Worm (Caenorhabditis elegans) whole organism, young adult: Measurements from ENCODE around the gene fbxa-113.

Experiments
- C17E4.6 ChIP-seq: fragments of 200-800 bp; sonication (Bioruptor generic); IDR thresholded peaks from 2 replicates; pipeline ENCODE4 v1.3.6; 2022; ENCODE audit warnings: missing genetic modification reagents, missing genetic modification characterization, missing compliant biosample characterization
- F37B4.10 ChIP-seq: fragments of 200-800 bp; sonication (Bioruptor generic); IDR thresholded peaks from 2 replicates; pipeline ENCODE4 v1.3.6; 2022; ENCODE audit warnings: missing genetic modification characterization, missing compliant biosample characterization
- F39B2.1 ChIP-seq: fragments of 200-800 bp; sonication (Bioruptor generic); IDR thresholded peaks from 2 replicates; pipeline ENCODE4 v1.3.6; 2022; ENCODE audit warnings: missing genetic modification reagents, missing genetic modification characterization, missing compliant biosample characterization
- F57A8.1 ChIP-seq: fragments of 200-800 bp; sonication (Bioruptor generic); optimal IDR thresholded peaks from 2 replicates; lab custom pipeline; 2018; ENCODE audit warnings: mild to moderate bottlenecking, missing genetic modification characterization, moderate library complexity, missing compliant biosample characterization
- Y67H2A.10 ChIP-seq: fragments of 200-800 bp; sonication (Bioruptor generic); conservative IDR thresholded peaks from 2 replicates; pipeline ENCODE4 v1.3.6; 2022; ENCODE audit warnings: missing genetic modification reagents, missing genetic modification characterization, missing compliant biosample characterization
- aptf-2 ChIP-seq: fragments of 200-800 bp; sonication (Bioruptor generic); conservative IDR thresholded peaks from 2 replicates; pipeline ENCODE4 v1.3.6; 2022; ENCODE audit warnings: missing genetic modification reagents, missing genetic modification characterization, missing compliant biosample characterization
- ccch-3 ChIP-seq: fragments of 200-800 bp; sonication (Bioruptor generic); optimal IDR thresholded peaks from 2 replicates; lab custom pipeline; 2018; ENCODE audit warnings: mild to moderate bottlenecking, missing genetic modification characterization, missing compliant biosample characterization
- cebp-1 ChIP-seq, 2 experiments: fragments of 200-800 bp in 1 of 2; sonication (Bioruptor generic) in 1 of 2; sonication (generic microtip) in 1 of 2; IDR thresholded peaks in 1 of 2; optimal IDR thresholded peaks in 1 of 2; 2 replicates each; pipeline versions ENCODE4 v1.3.6 to Lab custom; 2017 to 2022; ENCODE audit warnings: missing compliant biosample characterization in 2 of 2, missing genetic modification characterization in 2 of 2, mild to moderate bottlenecking in 1 of 2, missing genetic modification reagents in 1 of 2, moderate library complexity in 1 of 2
- cebp-2 ChIP-seq: fragments of 200-800 bp; sonication (Bioruptor generic); IDR thresholded peaks from 2 replicates; pipeline ENCODE4 v1.3.6; 2022; ENCODE audit warnings: missing genetic modification characterization, missing compliant biosample characterization
- die-1 ChIP-seq: sonication (generic microtip); optimal IDR thresholded peaks from 2 replicates; lab custom pipeline; 2016; ENCODE audit warnings: missing genotype, mild to moderate bottlenecking, missing genetic modification characterization, missing compliant biosample characterization
- dpff-1 ChIP-seq: sonication (generic microtip); optimal IDR thresholded peaks from 2 replicates; lab custom pipeline; 2017; ENCODE audit warnings: mild to moderate bottlenecking, missing genetic modification characterization, missing compliant biosample characterization
- dpl-1 ChIP-seq: fragments of 150-350 bp; optimal IDR thresholded peaks from 2 replicates; lab custom pipeline; 2014; ENCODE audit warnings: missing biosample characterization, missing genetic modification reagents, missing genetic modification characterization
- efl-1 ChIP-seq: fragments of 150-350 bp; optimal IDR thresholded peaks from 2 replicates; lab custom pipeline; 2014; ENCODE audit warnings: missing biosample characterization, missing genetic modification reagents, missing genetic modification characterization
- fkh-3 ChIP-seq: sonication (generic microtip); optimal IDR thresholded peaks from 2 replicates; lab custom pipeline; 2016; ENCODE audit warnings: mild to moderate bottlenecking, missing genetic modification characterization, missing compliant biosample characterization
- hsf-1 ChIP-seq: fragments of 200-800 bp; sonication (Bioruptor generic); IDR thresholded peaks from 2 replicates; pipeline ENCODE4 v1.3.6; 2022; ENCODE audit warnings: missing genetic modification reagents, missing genetic modification characterization, missing compliant biosample characterization
- lin-26 ChIP-seq: fragments of 200-800 bp; sonication (Bioruptor generic); IDR thresholded peaks from 2 replicates; pipeline ENCODE4 v1.3.6; 2022; ENCODE audit warnings: missing genetic modification reagents, missing genetic modification characterization, missing compliant biosample characterization
- lin-54 ChIP-seq: fragments of 200-800 bp; sonication (Bioruptor generic); optimal IDR thresholded peaks from 2 replicates; lab custom pipeline; 2018; ENCODE audit warnings: mild to moderate bottlenecking, missing genetic modification characterization, missing compliant biosample characterization
- lir-1 ChIP-seq: fragments of 200-800 bp; sonication (Bioruptor generic); conservative IDR thresholded peaks from 2 replicates; pipeline ENCODE4 v1.3.6; 2022; ENCODE audit warnings: missing genetic modification reagents, missing genetic modification characterization, missing compliant biosample characterization
- madf-10 ChIP-seq: sonication (generic microtip); optimal IDR thresholded peaks from 2 replicates; lab custom pipeline; 2016; ENCODE audit warnings: mild to moderate bottlenecking, missing genetic modification characterization, missing compliant biosample characterization
- madf-6 ChIP-seq: fragments of 200-800 bp; sonication (Bioruptor generic); IDR thresholded peaks from 2 replicates; pipeline ENCODE4 v1.3.6; 2022; ENCODE audit warnings: missing genetic modification reagents, missing genetic modification characterization, missing compliant biosample characterization
- nhr-27 ChIP-seq: fragments of 200-800 bp; sonication (Bioruptor generic); optimal IDR thresholded peaks from 2 replicates; lab custom pipeline; 2018; ENCODE audit warnings: mild to moderate bottlenecking, missing genetic modification characterization, moderate library complexity, missing compliant biosample characterization
- nhr-80 ChIP-seq: sonication (generic microtip); optimal IDR thresholded peaks from 2 replicates; lab custom pipeline; 2016; ENCODE audit warnings: missing genetic modification characterization, missing compliant biosample characterization
- repo-1 ChIP-seq: sonication (generic microtip); optimal IDR thresholded peaks from 2 replicates; lab custom pipeline; 2017; ENCODE audit warnings: mild to moderate bottlenecking, missing genetic modification characterization, missing compliant biosample characterization
- rpc-1 ChIP-seq, 2 experiments: fragments of 150-350 bp in 1 of 2; sonication (generic microtip) in 1 of 2; optimal IDR thresholded peaks; 2 replicates each; lab custom pipeline; 2014 to 2018; ENCODE audit warnings: missing biosample characterization in 1 of 2, missing genetic modification characterization in 1 of 2, missing genetic modification reagents in 1 of 2, missing genotype in 1 of 2
- snpc-1.1 ChIP-seq: sonication (generic microtip); optimal IDR thresholded peaks from 2 replicates; lab custom pipeline; 2017; ENCODE audit warnings: missing genetic modification characterization, mild to moderate bottlenecking, missing compliant biosample characterization, antibody characterized with exemption, moderate library complexity, missing genotype, missing genetic modification reagents; ENCODE audit not compliant: insufficient read depth
- snpc-1.3 ChIP-seq: sonication (generic microtip); optimal IDR thresholded peaks from 2 replicates; lab custom pipeline; 2017; ENCODE audit warnings: missing genetic modification characterization, mild to moderate bottlenecking, missing compliant biosample characterization, antibody characterized with exemption, moderate library complexity, missing genotype, missing genetic modification reagents; ENCODE audit not compliant: insufficient read depth
- sptf-2 ChIP-seq: fragments of 200-800 bp; sonication (Bioruptor generic); optimal IDR thresholded peaks from 2 replicates; lab custom pipeline; 2018; ENCODE audit warnings: mild to moderate bottlenecking, missing genetic modification characterization, missing compliant biosample characterization
- tbp1 ChIP-seq: fragments of 200-800 bp; sonication (Bioruptor generic); optimal IDR thresholded peaks from 2 replicates; lab custom pipeline; 2018; ENCODE audit warnings: mild to moderate bottlenecking, missing genetic modification characterization, missing compliant biosample characterization
- tlf-1 ChIP-seq: fragments of 200-800 bp; sonication (Bioruptor generic); optimal IDR thresholded peaks from 2 replicates; lab custom pipeline; 2018; ENCODE audit warnings: mild to moderate bottlenecking, missing genetic modification characterization, missing compliant biosample characterization
- unc-130 ChIP-seq: sonication (generic microtip); optimal IDR thresholded peaks from 2 replicates; lab custom pipeline; 2016; ENCODE audit warnings: missing genetic modification reagents, missing genetic modification characterization, missing compliant biosample characterization
- xnd-1 ChIP-seq: sonication (generic microtip); optimal IDR thresholded peaks from 2 replicates; lab custom pipeline; 2016; ENCODE audit warnings: missing genotype, missing genetic modification reagents, missing genetic modification characterization, missing compliant biosample characterization
- zfh-2 ChIP-seq: fragments of 200-800 bp; sonication (Bioruptor generic); conservative IDR thresholded peaks from 2 replicates; pipeline ENCODE4 v1.3.6; 2022; ENCODE audit warnings: missing genetic modification reagents, missing genetic modification characterization, missing compliant biosample characterization
- zim-3 ChIP-seq: sonication (generic microtip); optimal IDR thresholded peaks from 2 replicates; lab custom pipeline; 2017; ENCODE audit warnings: mild to moderate bottlenecking, missing genetic modification characterization, moderate library complexity, missing compliant biosample characterization
- ztf-22 ChIP-seq: fragments of 200-800 bp; sonication (Bioruptor generic); optimal IDR thresholded peaks from 2 replicates; lab custom pipeline; 2018; ENCODE audit warnings: mild to moderate bottlenecking, missing genetic modification characterization, moderate library complexity, missing compliant biosample characterization
- ztf-25 ChIP-seq: fragments of 200-800 bp; sonication (Bioruptor generic); IDR thresholded peaks from 2 replicates; pipeline ENCODE4 v1.3.6; 2022; ENCODE audit warnings: missing genetic modification reagents, missing genetic modification characterization, missing compliant biosample characterization

Gene fbxa-113

DNA sequence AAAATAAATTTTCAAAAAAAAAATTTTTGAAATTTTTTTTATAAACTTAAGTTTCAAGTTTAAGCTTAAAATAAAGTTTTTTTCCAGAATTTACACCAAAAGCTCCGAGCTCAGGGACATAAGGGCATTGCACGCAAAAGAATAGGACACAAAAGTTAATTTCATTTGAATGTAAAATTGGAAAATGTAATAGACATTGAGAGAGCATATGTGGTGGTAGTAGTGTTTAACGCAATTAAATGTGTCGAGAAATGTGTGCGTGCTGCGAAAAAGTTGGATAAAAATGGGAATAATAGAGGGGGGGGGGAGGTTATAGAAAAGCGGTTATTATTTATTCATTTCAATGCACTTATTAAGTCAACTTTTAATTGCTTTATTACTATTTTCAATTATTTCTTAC lies 17.4 kb downstream of the fbxa-113 start:
- TF ChIP-seq lir-1 (GFP tag; lab: Robert Waterston, UW) = no peak
- TF ChIP-seq snpc-1.1 (tag; lab: Kevin White, UChicago) = no peak
- TF ChIP-seq fkh-3 (tag; lab: Kevin White, UChicago) = no peak
- no peak for TF ChIP-seq lin-54 (GFP tag; lab: Kevin White, UChicago)
- no peak for TF ChIP-seq madf-6 (GFP tag; lab: Robert Waterston, UW)
- TF ChIP-seq F37B4.10 (GFP tag; lab: Robert Waterston, UW) = no peak
- TF ChIP-seq madf-10 = no peak
- no peak for TF ChIP-seq dpl-1 (GFP tag; lab: Kevin White, UChicago)
- TF ChIP-seq die-1 (tag; lab: Kevin White, UChicago) = no peak
- TF ChIP-seq efl-1 = no peak
- no peak for TF ChIP-seq zim-3 (tag; lab: Kevin White, UChicago)
- no peak for TF ChIP-seq cebp-2 (GFP tag; lab: Robert Waterston, UW)
- TF ChIP-seq F57A8.1 (GFP tag; lab: Kevin White, UChicago) = no peak
- TF ChIP-seq unc-130 (GFP tag; lab: Kevin White, UChicago) = no peak

DNA sequence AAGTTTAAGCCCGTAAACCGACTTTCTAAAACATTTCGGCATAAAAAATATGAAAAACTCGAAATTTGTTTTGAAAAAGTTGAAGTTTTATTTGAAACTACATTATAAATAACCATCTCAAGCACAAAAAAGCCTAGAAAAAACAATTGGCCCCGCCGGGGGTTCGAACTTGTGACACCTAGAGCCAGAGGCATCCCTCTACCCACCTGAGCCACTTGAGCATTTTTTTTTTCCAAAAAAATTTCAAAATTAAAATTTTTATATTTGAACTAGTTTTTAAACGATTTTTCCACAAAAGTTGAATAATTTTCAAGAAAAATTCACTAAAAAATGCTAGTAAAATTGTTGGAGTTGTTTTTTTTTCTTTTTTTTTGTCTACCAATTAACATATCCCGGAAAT lies 20.5 kb downstream of the fbxa-113 start:
- no peak for TF ChIP-seq ccch-3 (GFP tag; lab: Kevin White, UChicago)
- peak; percentile 15 for TF ChIP-seq rpc-1 (optimal IDR thresholded peaks at IDR 0.05; lab: Kevin White, UChicago)
- TF ChIP-seq rpc-1 (tag; optimal IDR thresholded peaks at IDR 0.05; lab: Kevin White, UChicago) = peak; percentile 60
- no peak for TF ChIP-seq madf-6 (GFP tag; lab: Robert Waterston, UW)
- TF ChIP-seq tbp1 = peak; percentile 63

- TF ChIP-seq cebp-1 (GFP tag; IDR thresholded peaks at IDR 0.05; lab: Robert Waterston, UW) (no peak), cebp-1 (tag; optimal IDR thresholded peaks at IDR 0.05; lab: Kevin White, UChicago) (peak; percentile 50), ztf-22 (GFP tag; lab: Kevin White, UChicago) (no peak), repo-1 (tag; lab: Kevin White, UChicago) (no peak), nhr-80 (peak; percentile 65), F37B4.10 (GFP tag; lab: Robert Waterston, UW) (no peak), snpc-1.3 (no peak)
These were observed 22.1 kb downstream of the fbxa-113 start for ce11 chrV:20225312-20225711.

DNA sequence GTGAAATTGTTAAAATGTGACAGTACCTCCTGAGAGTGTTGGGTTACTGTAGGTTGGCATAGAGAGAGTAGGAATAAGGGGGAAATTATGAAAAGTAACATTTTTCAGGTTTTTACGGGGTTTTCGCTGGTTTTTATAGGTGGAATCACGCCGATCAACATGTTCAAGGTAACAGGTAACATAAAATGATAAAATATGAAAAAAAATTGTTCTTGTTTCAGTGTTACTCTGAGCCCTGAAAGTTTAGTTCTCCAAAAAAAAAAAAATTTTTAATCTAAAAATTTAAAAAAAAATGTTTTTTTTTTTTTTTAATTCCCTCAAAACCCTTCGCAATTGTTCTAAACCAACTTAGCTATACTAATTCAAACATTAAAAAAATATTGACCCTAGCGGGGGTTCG lies 30.6 kb downstream of the fbxa-113 start, which contains the start of gene Y113G7B.15:
Y113G7B.15 (minus strand) TSS at position 101 of the 400 bp plus-strand sequence.
- TF ChIP-seq Y67H2A.10 (GFP tag; lab: Robert Waterston, UW) = no peak
- no peak for TF ChIP-seq lin-26 (GFP tag; lab: Robert Waterston, UW)
- TF ChIP-seq tlf-1 = no peak
- TF ChIP-seq madf-10 = no peak
- TF ChIP-seq xnd-1 = no peak
- no peak for TF ChIP-seq aptf-2
- no peak for TF ChIP-seq zfh-2
- no peak for TF ChIP-seq F39B2.1 (GFP tag; lab: Robert Waterston, UW)
- TF ChIP-seq madf-6 (GFP tag; lab: Robert Waterston, UW) = no peak
- no peak for TF ChIP-seq dpff-1 (tag; lab: Kevin White, UChicago)
- no peak for TF ChIP-seq hsf-1
- no peak for TF ChIP-seq C17E4.6
- TF ChIP-seq nhr-27 (tag; lab: Kevin White, UChicago) = no peak
- TF ChIP-seq sptf-2 (GFP tag; lab: Kevin White, UChicago) = no peak
- TF ChIP-seq ccch-3 (GFP tag; lab: Kevin White, UChicago) = no peak
- no peak for TF ChIP-seq ztf-25
